Fruit fly (Drosophila melanogaster) whole organism, adult: ENCODE measurements around the gene CG31548.

Experiments used
- CG11617 ChIP-seq: fragments of 200-800 bp; sonication (Bioruptor generic); optimal IDR thresholded peaks from 2 replicates; lab custom pipeline; 2017; ENCODE audit warnings: mild to moderate bottlenecking, missing biosample characterization, missing genetic modification reagents, missing genetic modification characterization
- CG12768 ChIP-seq: fragments of 200-800 bp; sonication (Bioruptor generic); optimal IDR thresholded peaks from 2 replicates; lab custom pipeline; 2017; ENCODE audit warnings: missing biosample characterization, missing genetic modification characterization, mild to moderate bottlenecking, moderate library complexity, missing genetic modification reagents
- CG14711 ChIP-seq: fragments of 200-800 bp; sonication (Bioruptor generic); optimal IDR thresholded peaks from 2 replicates; lab custom pipeline; 2018; ENCODE audit warnings: missing biosample characterization, mild to moderate bottlenecking, missing genetic modification characterization, moderate library complexity
- CG1620 ChIP-seq: fragments of 200-800 bp; sonication (Bioruptor generic); optimal IDR thresholded peaks from 2 replicates; lab custom pipeline; 2016; ENCODE audit warnings: missing biosample characterization, missing genetic modification characterization
- CG33017 ChIP-seq: fragments of 200-800 bp; sonication (Bioruptor generic); optimal IDR thresholded peaks from 2 replicates; lab custom pipeline; 2018; ENCODE audit warnings: missing biosample characterization, mild to moderate bottlenecking, missing genetic modification characterization, moderate library complexity
- CG5204 ChIP-seq: fragments of 200-800 bp; sonication (Bioruptor generic); optimal IDR thresholded peaks from 2 replicates; lab custom pipeline; 2016; ENCODE audit warnings: missing biosample characterization, missing genetic modification characterization
- CG7045 ChIP-seq: fragments of 200-800 bp; sonication (Bioruptor generic); optimal IDR thresholded peaks from 2 replicates; lab custom pipeline; 2017; ENCODE audit warnings: missing biosample characterization, mild to moderate bottlenecking, missing genetic modification characterization
- CG7101 ChIP-seq: fragments of 200-800 bp; sonication (Bioruptor generic); optimal IDR thresholded peaks from 2 replicates; lab custom pipeline; 2018; ENCODE audit warnings: missing biosample characterization, mild to moderate bottlenecking, missing genetic modification characterization, moderate library complexity
- Clk ChIP-seq: fragments of 200-800 bp; sonication (Bioruptor generic); optimal IDR thresholded peaks from 2 replicates; lab custom pipeline; 2017; ENCODE audit warnings: missing biosample characterization, missing genetic modification characterization
- Crg-1 ChIP-seq: fragments of 200-800 bp; sonication (Bioruptor generic); optimal IDR thresholded peaks from 2 replicates; lab custom pipeline; 2016; ENCODE audit warnings: missing biosample characterization, missing genetic modification characterization
- Hr96 ChIP-seq: fragments of 200-800 bp; sonication (Bioruptor generic); optimal IDR thresholded peaks from 2 replicates; lab custom pipeline; 2016; ENCODE audit warnings: missing biosample characterization, missing genetic modification characterization
- Mnt ChIP-seq: fragments of 200-800 bp; sonication (Bioruptor generic); optimal IDR thresholded peaks from 2 replicates; lab custom pipeline; 2016; ENCODE audit warnings: missing biosample characterization, mild to moderate bottlenecking, missing genetic modification characterization
- bab1 ChIP-seq: fragments of 200-800 bp; sonication (Bioruptor generic); optimal IDR thresholded peaks from 3 replicates; lab custom pipeline; 2019; ENCODE audit warnings: missing biosample characterization, mild to moderate bottlenecking, missing genetic modification characterization, moderate library complexity
- cic ChIP-seq: fragments of 200-800 bp; sonication (Bioruptor generic); optimal IDR thresholded peaks from 2 replicates; lab custom pipeline; 2017; ENCODE audit warnings: missing biosample characterization, mild to moderate bottlenecking, missing genetic modification characterization, moderate library complexity
- cnc ChIP-seq, 2 experiments: fragments of >200 bp; optimal IDR thresholded peaks; 2 replicates each; lab custom pipeline; 2017
- kay ChIP-seq: fragments of 200-800 bp; sonication (Bioruptor generic); peaks from one replicate; lab custom pipeline; 2016; ENCODE audit warnings: missing biosample characterization, missing genetic modification characterization, borderline replicate concordance
- ovo ChIP-seq: fragments of 200-800 bp; sonication (Bioruptor generic); optimal IDR thresholded peaks from 2 replicates; lab custom pipeline; 2016; ENCODE audit warnings: missing biosample characterization, missing genetic modification characterization
- pad ChIP-seq: fragments of 200-800 bp; sonication (Bioruptor generic); optimal IDR thresholded peaks from 3 replicates; lab custom pipeline; 2017; ENCODE audit warnings: missing biosample characterization, missing genetic modification characterization, mild to moderate bottlenecking, moderate library complexity, missing genetic modification reagents
- tj ChIP-seq: fragments of 200-800 bp; sonication (Bioruptor generic); optimal IDR thresholded peaks from 3 replicates; lab custom pipeline; 2017; ENCODE audit warnings: missing biosample characterization, mild to moderate bottlenecking, missing genetic modification characterization, moderate library complexity
- toe ChIP-seq: fragments of 200-800 bp; sonication (Bioruptor generic); optimal IDR thresholded peaks from 2 replicates; lab custom pipeline; 2016; ENCODE audit warnings: missing biosample characterization, missing genetic modification characterization

Gene CG31548

dm6 chr3R:5636519-5637430, at the start of gene CG31548, which contains the start of gene CG12170:
TSS of gene CG31548 (minus strand) at chr3R:5636852.
TSS of gene CG12170 (plus strand) at chr3R:5637234.
- TF ChIP-seq CG5204 (GFP tag; lab: Kevin White, UChicago) (no peak), Clk (GFP tag; lab: Kevin White, UChicago) (no peak), Hr96 (no peak), CG1620 (no peak), CG12768 (GFP tag; lab: Kevin White, UChicago) (peak; percentile 2), pad (GFP tag; lab: Kevin White, UChicago) (no peak), tj (GFP tag; lab: Kevin White, UChicago) (peak; percentile 27), cic (GFP tag; lab: Kevin White, UChicago) (no peak), CG11617 (GFP tag; lab: Kevin White, UChicago) (peak; percentile 78), CG14711 (tag; lab: Kevin White, UChicago) (peak; percentile 57), toe (GFP tag; lab: Kevin White, UChicago) (no peak), bab1 (GFP tag; lab: Kevin White, UChicago) (no peak), kay (GFP tag; lab: Kevin White, UChicago) (no peak), ovo (GFP tag; lab: Kevin White, UChicago) (no peak), Mnt (GFP tag; lab: Kevin White, UChicago) (peak; percentile 25), cnc (optimal IDR thresholded peaks at IDR 0.05; lab: Kevin White, UChicago) (no peak), CG7101 (peak; percentile 56), Crg-1 (GFP tag; lab: Kevin White, UChicago) (peak; percentile 1), CG7045 (GFP tag; lab: Kevin White, UChicago) (peak; percentile 31), CG33017 (tag; lab: Kevin White, UChicago) (peak; percentile 49)

dm6 chr3R:5686049-5686757, 49.6 kb upstream of the CG31548 start:
- peak; percentile 30 for TF ChIP-seq Hr96
- TF ChIP-seq CG7045 (GFP tag; lab: Kevin White, UChicago) = peak; percentile 7
- TF ChIP-seq cic (GFP tag; lab: Kevin White, UChicago) = no peak
- TF ChIP-seq CG12768 (GFP tag; lab: Kevin White, UChicago) = peak; percentile 37
- TF ChIP-seq CG33017 (tag; lab: Kevin White, UChicago) = peak; percentile 3
- peak; percentile 41 for TF ChIP-seq CG5204 (GFP tag; lab: Kevin White, UChicago)
- no peak for TF ChIP-seq Crg-1 (GFP tag; lab: Kevin White, UChicago)

- TF ChIP-seq Mnt (GFP tag; lab: Kevin White, UChicago) = peak; percentile 47
- peak; percentile 31 for TF ChIP-seq pad (GFP tag; lab: Kevin White, UChicago)
- TF ChIP-seq CG1620 = peak; percentile 64
- peak; percentile 43 for TF ChIP-seq toe (GFP tag; lab: Kevin White, UChicago)
- no peak for TF ChIP-seq CG14711 (tag; lab: Kevin White, UChicago)
- peak; percentile 40 for TF ChIP-seq CG7101
- TF ChIP-seq Crg-1 (GFP tag; lab: Kevin White, UChicago) = peak; percentile 56
- TF ChIP-seq Hr96 = peak; percentile 9
- peak; percentile 59 for TF ChIP-seq bab1 (GFP tag; lab: Kevin White, UChicago)
- no peak for TF ChIP-seq ovo (GFP tag; lab: Kevin White, UChicago)
- no peak for TF ChIP-seq CG12768 (GFP tag; lab: Kevin White, UChicago)
- peak; percentile 11 for TF ChIP-seq kay (GFP tag; lab: Kevin White, UChicago)
These were observed 48.8 kb upstream of the CG31548 start, which contains the start of the genes Rab23 and plx for dm6 chr3R:5685269-5686048. TSS of gene Rab23 (minus strand) at chr3R:5685434. TSS of gene plx (plus strand) at chr3R:5685855.

DNA sequence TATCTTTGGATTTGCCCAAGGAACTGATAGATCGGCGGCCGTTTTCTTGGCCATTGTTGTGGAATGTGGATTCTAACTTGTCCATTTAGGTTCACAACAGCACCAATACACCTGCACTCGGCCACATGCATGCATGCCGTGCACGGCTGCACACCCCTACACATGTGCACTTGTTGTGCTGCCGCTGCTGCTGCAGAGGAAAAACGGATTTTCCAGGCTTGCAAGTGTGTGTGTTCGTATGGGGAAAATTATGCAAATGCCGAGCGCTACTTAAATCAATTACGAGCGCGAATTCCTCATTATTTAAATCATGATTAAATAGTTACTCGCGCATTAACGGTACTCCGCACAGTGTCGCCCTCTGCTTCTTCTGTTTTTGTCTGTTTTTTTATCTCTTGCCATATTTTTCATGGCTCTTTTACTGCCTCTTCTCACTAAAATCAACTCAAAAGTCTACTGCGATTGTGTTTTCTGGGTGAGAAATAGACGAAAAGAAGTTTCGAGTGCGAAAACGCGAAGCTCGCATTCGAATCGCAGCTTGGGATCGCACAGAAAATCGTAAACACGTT, 48.0 kb upstream of the CG31548 start:
- TF ChIP-seq pad (GFP tag; lab: Kevin White, UChicago) (peak; percentile 31), CG14711 (tag; lab: Kevin White, UChicago) (no peak), tj (GFP tag; lab: Kevin White, UChicago) (no peak)
